Fruit fly (Drosophila melanogaster) whole organism, embryonic: ENCODE data around the gene Cpr11A.

Source experiments
- Awh ChIP-seq: fragments of 200-800 bp; sonication (Bioruptor generic); IDR thresholded peaks from 2 replicates; pipeline ENCODE4, ENCODE4 v1.3.6; 2022; ENCODE audit warnings: missing biosample characterization, missing genetic modification characterization
- B-H2 ChIP-seq: fragments of 200-800 bp; sonication (Bioruptor generic); optimal IDR thresholded peaks from 2 replicates; lab custom pipeline; 2018; ENCODE audit warnings: missing biosample characterization, mild to moderate bottlenecking, missing genetic modification characterization
- Blimp-1 ChIP-seq: fragments of 200-800 bp; sonication (Bioruptor generic); optimal IDR thresholded peaks from 3 replicates; lab custom pipeline; 2018; ENCODE audit warnings: missing biosample characterization, missing genetic modification characterization, mild to moderate bottlenecking, moderate library complexity, missing genetic modification reagents
- CG11247 ChIP-seq: fragments of 200-800 bp; sonication (Bioruptor generic); IDR thresholded peaks from 2 replicates; pipeline ENCODE4 v1.3.6; 2022; ENCODE audit warnings: missing biosample characterization, missing genetic modification characterization
- CG13424 ChIP-seq: fragments of 200-800 bp; sonication (Bioruptor generic); optimal IDR thresholded peaks from 2 replicates; lab custom pipeline; 2019; ENCODE audit warnings: missing biosample characterization, mild to moderate bottlenecking, missing genetic modification characterization, moderate library complexity
- CG14441 ChIP-seq: fragments of 200-800 bp; sonication (Bioruptor generic); IDR thresholded peaks from 2 replicates; pipeline ENCODE4 v1.3.6; 2022; ENCODE audit warnings: missing biosample characterization, missing genetic modification characterization
- CG16813 ChIP-seq: fragments of 200-800 bp; sonication (Bioruptor generic); IDR thresholded peaks from 3 replicates; pipeline ENCODE4 v1.3.6; 2022; ENCODE audit warnings: missing biosample characterization, missing genetic modification characterization; ENCODE audit not compliant: partially characterized antibody
- CG18476 ChIP-seq: fragments of 200-800 bp; sonication (Bioruptor generic); optimal IDR thresholded peaks from 2 replicates; lab custom pipeline; 2016; ENCODE audit warnings: missing biosample characterization, mild to moderate bottlenecking, missing genetic modification characterization
- CG2678 ChIP-seq: fragments of 200-800 bp; sonication (Bioruptor generic); optimal IDR thresholded peaks from 3 replicates; lab custom pipeline; 2019; ENCODE audit warnings: missing biosample characterization, mild to moderate bottlenecking, missing genetic modification characterization, moderate library complexity
- CG30403 ChIP-seq: fragments of 200-800 bp; sonication (Bioruptor generic); optimal IDR thresholded peaks from 3 replicates; lab custom pipeline; 2016; ENCODE audit warnings: missing biosample characterization, missing genetic modification characterization
- CG33213 ChIP-seq: fragments of 200-800 bp; sonication (Bioruptor generic); optimal IDR thresholded peaks from 3 replicates; lab custom pipeline; 2016; ENCODE audit warnings: missing biosample characterization, missing genetic modification characterization
- CG4424 ChIP-seq: fragments of 200-800 bp; sonication (Bioruptor generic); optimal IDR thresholded peaks from 3 replicates; lab custom pipeline; 2016; ENCODE audit warnings: missing biosample characterization, missing genetic modification characterization
- CG4730 ChIP-seq: fragments of 200-800 bp; sonication (Bioruptor generic); IDR thresholded peaks from 2 replicates; pipeline ENCODE4 v1.3.6; 2022; ENCODE audit warnings: missing biosample characterization, missing genetic modification characterization
- CG4820 ChIP-seq: fragments of 200-800 bp; sonication (Bioruptor generic); optimal IDR thresholded peaks from 3 replicates; lab custom pipeline; 2016; ENCODE audit warnings: missing biosample characterization, missing genetic modification characterization
- CG7271 ChIP-seq: fragments of 200-800 bp; sonication (Bioruptor generic); optimal IDR thresholded peaks from 2 replicates; lab custom pipeline; 2018; ENCODE audit warnings: missing biosample characterization, mild to moderate bottlenecking, missing genetic modification characterization, moderate library complexity
- CG7357 ChIP-seq: fragments of 200-800 bp; sonication (Bioruptor generic); IDR thresholded peaks from 3 replicates; pipeline ENCODE4 v1.3.6; 2022; ENCODE audit warnings: missing biosample characterization, missing genetic modification characterization
- CG7786 ChIP-seq: fragments of 200-800 bp; sonication (Bioruptor generic); optimal IDR thresholded peaks from 2 replicates; lab custom pipeline; 2016; ENCODE audit warnings: missing biosample characterization, missing genetic modification characterization
- CG7839 ChIP-seq: fragments of 200-800 bp; sonication (Bioruptor generic); optimal IDR thresholded peaks from 3 replicates; lab custom pipeline; 2018; ENCODE audit warnings: missing biosample characterization, mild to moderate bottlenecking, missing genetic modification characterization, moderate library complexity
- CG7987 ChIP-seq: fragments of 200-800 bp; sonication (Bioruptor generic); optimal IDR thresholded peaks from 2 replicates; lab custom pipeline; 2018; ENCODE audit warnings: missing biosample characterization, mild to moderate bottlenecking, missing genetic modification characterization, moderate library complexity
- CG9215 ChIP-seq: fragments of 200-800 bp; sonication (Bioruptor generic); IDR thresholded peaks from 2 replicates; pipeline ENCODE4 v1.3.6; 2022; ENCODE audit warnings: missing biosample characterization, missing genetic modification characterization
- Camta ChIP-seq: fragments of 200-800 bp; sonication (Bioruptor generic); optimal IDR thresholded peaks from 2 replicates; lab custom pipeline; 2016; ENCODE audit warnings: missing biosample characterization, missing genetic modification characterization
- E2f2 ChIP-seq: fragments of 200-800 bp; sonication (Bioruptor generic); IDR thresholded peaks from 2 replicates; pipeline ENCODE4 v1.3.6; 2022; ENCODE audit warnings: missing biosample characterization, missing genetic modification characterization
- ERR ChIP-seq: fragments of 200-800 bp; sonication (Bioruptor generic); optimal IDR thresholded peaks from 2 replicates; lab custom pipeline; 2016; ENCODE audit warnings: missing biosample characterization, missing genetic modification characterization
- Fer2 ChIP-seq: fragments of 200-800 bp; sonication (Bioruptor generic); optimal IDR thresholded peaks from 2 replicates; lab custom pipeline; 2018; ENCODE audit warnings: missing biosample characterization, mild to moderate bottlenecking, missing genetic modification characterization, moderate library complexity
- HmgD ChIP-seq: fragments of 200-800 bp; sonication (Bioruptor generic); optimal IDR thresholded peaks from 3 replicates; lab custom pipeline; 2016; ENCODE audit warnings: missing biosample characterization, missing genetic modification characterization
- Hmx ChIP-seq: fragments of 200-800 bp; sonication (Bioruptor generic); optimal IDR thresholded peaks from 2 replicates; lab custom pipeline; 2016; ENCODE audit warnings: missing biosample characterization, missing genetic modification characterization
- Hr39 ChIP-seq: fragments of >200 bp; optimal IDR thresholded peaks from 2 replicates; lab custom pipeline; 2017
- Lim3 ChIP-seq: fragments of 200-800 bp; sonication (Bioruptor generic); IDR thresholded peaks from 2 replicates; pipeline ENCODE4 v1.3.6; 2022; ENCODE audit warnings: missing biosample characterization, missing genetic modification characterization
- MESR4 ChIP-seq: fragments of 200-800 bp; sonication (Bioruptor generic); optimal IDR thresholded peaks from 2 replicates; lab custom pipeline; 2018; ENCODE audit warnings: missing biosample characterization, mild to moderate bottlenecking, missing genetic modification characterization, moderate library complexity
- Mad ChIP-seq: fragments of 200-800 bp; sonication (Bioruptor generic); optimal IDR thresholded peaks from 2 replicates; lab custom pipeline; 2016; ENCODE audit warnings: missing biosample characterization, missing genetic modification characterization
- Six4 ChIP-seq: fragments of 200-800 bp; sonication (Bioruptor generic); optimal IDR thresholded peaks from 2 replicates; lab custom pipeline; 2016; ENCODE audit warnings: missing biosample characterization, missing genetic modification characterization
- Sox100B ChIP-seq: fragments of 200-800 bp; sonication (Bioruptor generic); optimal IDR thresholded peaks from 3 replicates; lab custom pipeline; 2018; ENCODE audit warnings: missing biosample characterization, mild to moderate bottlenecking, missing genetic modification characterization
- Sox102F ChIP-seq: fragments of 200-800 bp; sonication (Bioruptor generic); optimal IDR thresholded peaks from 2 replicates; lab custom pipeline; 2018; ENCODE audit warnings: missing biosample characterization, mild to moderate bottlenecking, missing genetic modification characterization, moderate library complexity
- Ssrp ChIP-seq: fragments of 200-800 bp; sonication (Bioruptor generic); optimal IDR thresholded peaks from 2 replicates; lab custom pipeline; 2018; ENCODE audit warnings: missing biosample characterization, mild to moderate bottlenecking, missing genetic modification characterization, moderate library complexity
- Xbp1 ChIP-seq: fragments of 200-800 bp; sonication (Bioruptor generic); optimal IDR thresholded peaks from 3 replicates; lab custom pipeline; 2016; ENCODE audit warnings: missing biosample characterization, mild to moderate bottlenecking, missing genetic modification characterization
- aop ChIP-seq: fragments of 200-800 bp; sonication (Bioruptor generic); IDR thresholded peaks from 2 replicates; pipeline ENCODE4 v1.3.6; 2022; ENCODE audit warnings: missing biosample characterization, missing genetic modification characterization
- ap ChIP-seq: fragments of 200-800 bp; sonication (Bioruptor generic); IDR thresholded peaks from 2 replicates; pipeline ENCODE4 v1.3.6; 2022; ENCODE audit warnings: missing biosample characterization, missing genetic modification characterization
- btn ChIP-seq: fragments of 200-800 bp; sonication (Bioruptor generic); optimal IDR thresholded peaks from 2 replicates; lab custom pipeline; 2016; ENCODE audit warnings: missing biosample characterization, missing genetic modification characterization
- cg ChIP-seq: fragments of 200-800 bp; sonication (Bioruptor generic); optimal IDR thresholded peaks from 3 replicates; lab custom pipeline; 2019; ENCODE audit warnings: missing biosample characterization, mild to moderate bottlenecking, missing genetic modification characterization, moderate library complexity
- crol ChIP-seq: fragments of 200-800 bp; sonication (Bioruptor generic); IDR thresholded peaks from 2 replicates; pipeline ENCODE4 v1.3.6; 2022; ENCODE audit warnings: missing biosample characterization, missing genetic modification characterization
- dimm ChIP-seq: fragments of 200-800 bp; sonication (Bioruptor generic); IDR thresholded peaks from 2 replicates; pipeline ENCODE4 v1.3.6; 2022; ENCODE audit warnings: missing biosample characterization, missing genetic modification characterization
- dmrt99B ChIP-seq: fragments of 200-800 bp; sonication (Bioruptor generic); optimal IDR thresholded peaks from 2 replicates; lab custom pipeline; 2018; ENCODE audit warnings: missing biosample characterization, mild to moderate bottlenecking, missing genetic modification characterization, moderate library complexity
- fd96Cb ChIP-seq: fragments of 200-800 bp; sonication (Bioruptor generic); optimal IDR thresholded peaks from 2 replicates; lab custom pipeline; 2018; ENCODE audit warnings: missing biosample characterization, mild to moderate bottlenecking, missing genetic modification characterization, moderate library complexity
- grn ChIP-seq: fragments of 200-800 bp; sonication (Bioruptor generic); optimal IDR thresholded peaks from 3 replicates; lab custom pipeline; 2017; ENCODE audit warnings: missing biosample characterization, missing genetic modification characterization
- hth ChIP-seq: fragments of >200 bp; optimal IDR thresholded peaks from 2 replicates; lab custom pipeline; 2017; ENCODE audit warnings: inconsistent platforms
- jumu ChIP-seq: fragments of 200-800 bp; sonication (Bioruptor generic); optimal IDR thresholded peaks from 3 replicates; lab custom pipeline; 2016; ENCODE audit warnings: missing biosample characterization, missing genetic modification characterization
- nau ChIP-seq: fragments of 200-800 bp; sonication (Bioruptor generic); optimal IDR thresholded peaks from 3 replicates; lab custom pipeline; 2017; ENCODE audit warnings: missing biosample characterization, mild to moderate bottlenecking, missing genetic modification characterization, missing genetic modification reagents
- nmo ChIP-seq: fragments of 200-800 bp; sonication (Bioruptor generic); optimal IDR thresholded peaks from 2 replicates; lab custom pipeline; 2018; ENCODE audit warnings: missing biosample characterization, mild to moderate bottlenecking, missing genetic modification characterization, moderate library complexity
- p53 ChIP-seq: fragments of 200-800 bp; sonication (Bioruptor generic); optimal IDR thresholded peaks from 2 replicates; lab custom pipeline; 2016; ENCODE audit warnings: missing biosample characterization, missing genetic modification characterization
- sens ChIP-seq: fragments of 200-800 bp; sonication (Bioruptor generic); peaks from one replicate; lab custom pipeline; 2016; ENCODE audit warnings: missing biosample characterization, missing genetic modification characterization
- sim ChIP-seq: fragments of 200-800 bp; sonication (Bioruptor generic); IDR thresholded peaks from 2 replicates; pipeline ENCODE4 v1.3.6; 2022; ENCODE audit warnings: missing biosample characterization, missing genetic modification characterization
- tgo ChIP-seq: fragments of 200-800 bp; sonication (Bioruptor generic); IDR thresholded peaks from 3 replicates; pipeline ENCODE4 v1.3.6; 2022; ENCODE audit warnings: missing biosample characterization, missing genetic modification characterization
- zen2 ChIP-seq: fragments of 200-800 bp; sonication (Bioruptor generic); IDR thresholded peaks from 3 replicates; pipeline ENCODE4 v1.3.6; 2022; ENCODE audit warnings: missing biosample characterization, missing genetic modification characterization; ENCODE audit not compliant: partially characterized antibody

Cpr11A gene

dm6 chrX:12447874-12448273, 38.9 kb upstream of the Cpr11A start (continued):
- TF ChIP-seq CG16813, result no peak
- no peak for TF ChIP-seq HmgD (GFP tag; lab: Kevin White, UChicago)
- TF ChIP-seq Sox102F (GFP tag; lab: Kevin White, UChicago), result peak; percentile 56
- TF ChIP-seq fd96Cb (tag; lab: Kevin White, UChicago), result peak; percentile 15
- TF ChIP-seq Ssrp (tag; lab: Kevin White, UChicago), result peak; percentile 29
- TF ChIP-seq MESR4 (GFP tag; lab: Kevin White, UChicago), result no peak
- no peak for TF ChIP-seq CG7357 (GFP tag; lab: Robert Waterston, UW)
- TF ChIP-seq Xbp1 (GFP tag; lab: Kevin White, UChicago), result peak; percentile 6
- no peak for TF ChIP-seq CG18476 (GFP tag; lab: Kevin White, UChicago)
- TF ChIP-seq Mad (GFP tag; lab: Kevin White, UChicago), result no peak
- TF ChIP-seq CG9215 (GFP tag; lab: Robert Waterston, UW), result no peak
- no peak for TF ChIP-seq hth (lab: Kevin White, UChicago)
- no peak for TF ChIP-seq btn
- TF ChIP-seq nau (GFP tag; lab: Kevin White, UChicago), result no peak
- TF ChIP-seq CG4424 (GFP tag; lab: Kevin White, UChicago), result peak; percentile 7
- TF ChIP-seq zen2 (GFP tag; lab: Robert Waterston, UW), result no peak
- TF ChIP-seq tgo (GFP tag; lab: Robert Waterston, UW), result no peak
- no peak for TF ChIP-seq jumu (GFP tag; lab: Kevin White, UChicago)
- no peak for TF ChIP-seq CG14441
- TF ChIP-seq dmrt99B (tag; lab: Kevin White, UChicago), result peak; percentile 47
- TF ChIP-seq aop (GFP tag; lab: Robert Waterston, UW), result no peak
- peak; percentile 17 for TF ChIP-seq nmo (GFP tag; lab: Kevin White, UChicago)
- TF ChIP-seq Sox100B (GFP tag; lab: Kevin White, UChicago), result peak; percentile 44
- no peak for TF ChIP-seq Lim3
- no peak for TF ChIP-seq B-H2 (GFP tag; lab: Kevin White, UChicago)
- TF ChIP-seq CG7987 (GFP tag; lab: Kevin White, UChicago), result no peak
- peak; percentile 45 for TF ChIP-seq CG2678 (tag; lab: Kevin White, UChicago)
- no peak for TF ChIP-seq crol (GFP tag; lab: Robert Waterston, UW)
- no peak for TF ChIP-seq Hr39 (lab: Kevin White, UChicago)
- no peak for TF ChIP-seq dimm (GFP tag; lab: Robert Waterston, UW)
- TF ChIP-seq E2f2 (GFP tag; lab: Robert Waterston, UW), result no peak
- TF ChIP-seq Six4 (GFP tag; lab: Kevin White, UChicago), result no peak
- TF ChIP-seq Awh, result no peak
- TF ChIP-seq CG4730, result no peak
- no peak for TF ChIP-seq Fer2
- no peak for TF ChIP-seq sim (GFP tag; lab: Robert Waterston, UW)
- no peak for TF ChIP-seq CG11247
- TF ChIP-seq p53 (GFP tag; lab: Kevin White, UChicago), result no peak
- no peak for TF ChIP-seq grn (GFP tag; lab: Kevin White, UChicago)
- TF ChIP-seq ap, result no peak
- TF ChIP-seq CG7786 (GFP tag; lab: Kevin White, UChicago), result no peak
- peak; percentile 5 for TF ChIP-seq CG4820
- peak; percentile 26 for TF ChIP-seq CG30403 (GFP tag; lab: Kevin White, UChicago)
- TF ChIP-seq cg (GFP tag; lab: Kevin White, UChicago), result no peak
- no peak for TF ChIP-seq CG7839 (tag; lab: Kevin White, UChicago)
- TF ChIP-seq Blimp-1 (GFP tag; lab: Kevin White, UChicago), result peak; percentile 24
- no peak for TF ChIP-seq Hmx (GFP tag; lab: Kevin White, UChicago)
- TF ChIP-seq CG7271 (tag; lab: Kevin White, UChicago), result no peak
- no peak for TF ChIP-seq CG33213 (GFP tag; lab: Kevin White, UChicago)
- TF ChIP-seq CG13424 (tag; lab: Kevin White, UChicago), result peak; percentile 7
- TF ChIP-seq sens (GFP tag; lab: Kevin White, UChicago), result peak; percentile 77
- no peak for TF ChIP-seq ERR (GFP tag; lab: Kevin White, UChicago)
- TF ChIP-seq Camta (GFP tag; lab: Kevin White, UChicago), result no peak
